Worm (Caenorhabditis elegans): ENCODE data around the gene srx-82.

DNA sequence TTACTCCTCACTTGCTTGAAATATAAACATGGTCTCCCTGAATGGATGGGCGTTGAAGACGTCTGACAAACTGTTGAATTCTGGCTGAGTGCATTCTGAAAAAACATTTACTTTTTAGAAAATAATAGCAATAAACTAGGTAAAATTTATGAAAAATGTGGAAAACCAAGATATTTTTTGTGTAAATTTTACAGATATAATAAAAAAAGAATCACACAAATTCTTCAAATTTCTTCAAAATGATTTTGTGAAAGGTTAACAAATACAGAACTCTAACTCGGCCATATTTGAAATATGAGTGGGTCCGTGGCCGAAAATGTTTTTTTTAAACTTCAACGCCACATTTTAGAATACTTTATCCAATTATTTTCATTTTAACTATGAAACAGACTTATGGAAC, 28.6 kb downstream of the srx-82 start, which contains the start of gene glb-15:
- TF ChIP-seq W03F9.2 (tag; optimal IDR thresholded peaks at IDR 0.05): no peak
- TF ChIP-seq him-1 (tag; optimal IDR thresholded peaks at IDR 0.05): no peak
